Fruit fly (Drosophila melanogaster) S2 (cell line): ENCODE data around the gene CG2182.

Experiments used
- CG8478 ChIP-seq: fragments of >200 bp; optimal IDR thresholded peaks from 2 replicates; lab custom pipeline; 2018
- CTCF ChIP-seq, 2 experiments: fragments of >200 bp; optimal IDR thresholded peaks; 2 replicates each; lab custom pipeline; 2018

dm6 chr3R:5627552-5627951 lies 32.2 kb downstream of the CG2182 start, which contains the start of gene CG31551:
- TF ChIP-seq CTCF (optimal IDR thresholded peaks at IDR 0.05; lab: Kevin White, UChicago) (no peak), CG8478 (lab: Kevin White, UChicago) (no peak)
